Worm (Caenorhabditis elegans) whole organism, young adult: ENCODE results near the gene acs-11.

Experiments used
- Y56A3A.18 ChIP-seq: fragments of 200-800 bp; sonication (Bioruptor generic); IDR thresholded peaks from 2 replicates; pipeline ENCODE4 v1.3.6; 2022; ENCODE audit warnings: missing genetic modification reagents, missing genetic modification characterization, missing compliant biosample characterization
- Y67H2A.10 ChIP-seq: fragments of 200-800 bp; sonication (Bioruptor generic); conservative IDR thresholded peaks from 2 replicates; pipeline ENCODE4 v1.3.6; 2022; ENCODE audit warnings: missing genetic modification reagents, missing genetic modification characterization, missing compliant biosample characterization
- ama-1 ChIP-seq, 3 experiments: fragments of 150-350 bp in 1 of 3; sonication (generic microtip) in 2 of 3; optimal IDR thresholded peaks; 2 replicates each; lab custom pipeline; 2014 to 2018; ENCODE audit warnings: missing biosample characterization in 2 of 3, missing genetic modification characterization in 2 of 3, missing genetic modification reagents in 2 of 3
- attf-3 ChIP-seq: fragments of 200-800 bp; sonication (Bioruptor generic); conservative IDR thresholded peaks from 2 replicates; pipeline ENCODE4 v1.3.6; 2022; ENCODE audit warnings: missing genetic modification reagents, missing genetic modification characterization, missing compliant biosample characterization
- him-1 ChIP-seq: sonication (generic microtip); optimal IDR thresholded peaks from 2 replicates; lab custom pipeline; 2016; ENCODE audit warnings: missing genotype, missing genetic modification reagents, missing genetic modification characterization, missing compliant biosample characterization
- lin-26 ChIP-seq: fragments of 200-800 bp; sonication (Bioruptor generic); IDR thresholded peaks from 2 replicates; pipeline ENCODE4 v1.3.6; 2022; ENCODE audit warnings: missing genetic modification reagents, missing genetic modification characterization, missing compliant biosample characterization
- lin-54 ChIP-seq: fragments of 200-800 bp; sonication (Bioruptor generic); optimal IDR thresholded peaks from 2 replicates; lab custom pipeline; 2018; ENCODE audit warnings: mild to moderate bottlenecking, missing genetic modification characterization, missing compliant biosample characterization
- lsy-27 ChIP-seq: sonication (generic microtip); optimal IDR thresholded peaks from 2 replicates; lab custom pipeline; 2017; ENCODE audit warnings: missing genetic modification characterization, mild to moderate bottlenecking, missing compliant biosample characterization, antibody characterized with exemption, missing genotype, borderline replicate concordance; ENCODE audit not compliant: insufficient read depth
- mes-4 ChIP-seq: sonication (generic microtip); optimal IDR thresholded peaks from 2 replicates; lab custom pipeline; 2016; ENCODE audit warnings: missing genotype, missing genetic modification characterization, missing compliant biosample characterization
- snpc-1.1 ChIP-seq: sonication (generic microtip); optimal IDR thresholded peaks from 2 replicates; lab custom pipeline; 2017; ENCODE audit warnings: missing genetic modification characterization, mild to moderate bottlenecking, missing compliant biosample characterization, antibody characterized with exemption, moderate library complexity, missing genotype, missing genetic modification reagents; ENCODE audit not compliant: insufficient read depth
- zim-3 ChIP-seq: sonication (generic microtip); optimal IDR thresholded peaks from 2 replicates; lab custom pipeline; 2017; ENCODE audit warnings: mild to moderate bottlenecking, missing genetic modification characterization, moderate library complexity, missing compliant biosample characterization

DNA sequence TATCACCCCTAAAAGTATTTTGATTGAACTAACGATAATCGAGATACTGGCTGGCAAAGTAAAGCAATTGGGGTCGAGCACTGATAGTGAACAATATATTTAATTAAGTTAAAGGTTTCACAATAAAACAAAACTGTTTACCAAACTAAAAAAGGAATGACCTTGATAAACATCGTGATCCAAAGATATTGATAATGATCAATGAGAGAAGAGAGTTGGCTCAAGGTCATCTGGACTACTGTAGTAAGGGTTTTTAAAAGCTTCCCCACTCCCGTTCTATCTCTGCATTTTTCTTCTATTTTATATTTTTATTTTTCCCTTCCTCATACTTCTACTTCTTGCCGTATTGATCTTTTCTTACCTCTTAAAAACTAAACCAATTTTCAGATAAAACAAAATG is 7.6 kb downstream of the acs-11 start, which contains the start of gene F41C3.2:
- TF ChIP-seq snpc-1.1 (tag; lab: Kevin White, UChicago), result no peak
- TF ChIP-seq Y67H2A.10 (GFP tag; lab: Robert Waterston, UW), result no peak
- TF ChIP-seq zim-3, result no peak
- no peak for TF ChIP-seq him-1
- TF ChIP-seq ama-1 (optimal IDR thresholded peaks at IDR 0.05; lab: Kevin White, UChicago), result no peak
- no peak for TF ChIP-seq ama-1 (GFP tag; optimal IDR thresholded peaks at IDR 0.05; lab: Kevin White, UChicago)
- TF ChIP-seq lin-54 (GFP tag; lab: Kevin White, UChicago), result no peak
- TF ChIP-seq mes-4 (tag; lab: Kevin White, UChicago), result no peak
- TF ChIP-seq lsy-27 (tag; lab: Kevin White, UChicago), result no peak
- TF ChIP-seq attf-3, result no peak
- no peak for TF ChIP-seq Y56A3A.18 (GFP tag; lab: Robert Waterston, UW)
- TF ChIP-seq lin-26 (GFP tag; lab: Robert Waterston, UW), result no peak
